Fruit fly (Drosophila melanogaster) whole organism, embryonic: ENCODE data around the gene Rtnl2.

Experiments used
- Atf3 ChIP-seq: fragments of 200-800 bp; sonication (Bioruptor generic); optimal IDR thresholded peaks from 3 replicates; lab custom pipeline; 2016; ENCODE audit warnings: missing biosample characterization, missing genetic modification characterization
- B-H1 ChIP-seq: fragments of 200-800 bp; sonication (Bioruptor generic); IDR thresholded peaks from 3 replicates; pipeline ENCODE4 v1.3.6; 2022; ENCODE audit warnings: missing biosample characterization, missing genetic modification characterization
- BtbVII ChIP-seq: fragments of 200-800 bp; sonication (Bioruptor generic); optimal IDR thresholded peaks from 3 replicates; lab custom pipeline; 2017; ENCODE audit warnings: missing biosample characterization, mild to moderate bottlenecking, missing genetic modification characterization
- CG10267 ChIP-seq: fragments of 200-800 bp; sonication (Bioruptor generic); optimal IDR thresholded peaks from 2 replicates; lab custom pipeline; 2018; ENCODE audit warnings: missing biosample characterization, mild to moderate bottlenecking, missing genetic modification characterization, moderate library complexity
- CG11247 ChIP-seq: fragments of 200-800 bp; sonication (Bioruptor generic); IDR thresholded peaks from 2 replicates; pipeline ENCODE4 v1.3.6; 2022; ENCODE audit warnings: missing biosample characterization, missing genetic modification characterization
- CG11504 ChIP-seq: fragments of 200-800 bp; sonication (Bioruptor generic); optimal IDR thresholded peaks from 3 replicates; lab custom pipeline; 2019; ENCODE audit warnings: missing biosample characterization, mild to moderate bottlenecking, missing genetic modification characterization, moderate library complexity
- CG12104 ChIP-seq: fragments of 200-800 bp; sonication (Bioruptor generic); optimal IDR thresholded peaks from 3 replicates; lab custom pipeline; 2016; ENCODE audit warnings: missing biosample characterization, missing genetic modification characterization
- CG13296 ChIP-seq: fragments of 200-800 bp; sonication (Bioruptor generic); optimal IDR thresholded peaks from 3 replicates; lab custom pipeline; 2018; ENCODE audit warnings: missing biosample characterization, mild to moderate bottlenecking, missing genetic modification characterization
- CG1529 ChIP-seq: fragments of 200-800 bp; sonication (Bioruptor generic); optimal IDR thresholded peaks from 3 replicates; lab custom pipeline; 2018; ENCODE audit warnings: missing biosample characterization, missing genetic modification characterization
- CG15696 ChIP-seq: fragments of 200-800 bp; sonication (Bioruptor generic); optimal IDR thresholded peaks from 2 replicates; lab custom pipeline; 2019; ENCODE audit warnings: missing biosample characterization, mild to moderate bottlenecking, missing genetic modification characterization, moderate library complexity
- CG17328 ChIP-seq: fragments of 200-800 bp; sonication (Bioruptor generic); IDR thresholded peaks from 2 replicates; pipeline ENCODE4 v1.3.6; 2022; ENCODE audit warnings: missing biosample characterization, missing genetic modification characterization
- CG17361 ChIP-seq: fragments of 200-800 bp; sonication (Bioruptor generic); IDR thresholded peaks from 3 replicates; pipeline ENCODE4 v1.3.6; 2022; ENCODE audit warnings: missing biosample characterization, missing genetic modification characterization
- CG6854 ChIP-seq: fragments of 200-800 bp; sonication (Bioruptor generic); optimal IDR thresholded peaks from 3 replicates; lab custom pipeline; 2017; ENCODE audit warnings: missing biosample characterization, mild to moderate bottlenecking, missing genetic modification characterization
- CG7271 ChIP-seq: fragments of 200-800 bp; sonication (Bioruptor generic); optimal IDR thresholded peaks from 2 replicates; lab custom pipeline; 2018; ENCODE audit warnings: missing biosample characterization, mild to moderate bottlenecking, missing genetic modification characterization, moderate library complexity
- CG7556 ChIP-seq: fragments of 200-800 bp; sonication (Bioruptor generic); optimal IDR thresholded peaks from 2 replicates; lab custom pipeline; 2017; ENCODE audit warnings: missing biosample characterization, mild to moderate bottlenecking, missing genetic modification characterization
- CG8281 ChIP-seq: fragments of 200-800 bp; sonication (Bioruptor generic); optimal IDR thresholded peaks from 2 replicates; lab custom pipeline; 2018; ENCODE audit warnings: missing biosample characterization, mild to moderate bottlenecking, missing genetic modification characterization, moderate library complexity
- CG8359 ChIP-seq: fragments of 200-800 bp; sonication (Bioruptor generic); optimal IDR thresholded peaks from 2 replicates; lab custom pipeline; 2017; ENCODE audit warnings: missing biosample characterization, mild to moderate bottlenecking, missing genetic modification characterization, borderline replicate concordance
- CG8388 ChIP-seq: fragments of 200-800 bp; sonication (Bioruptor generic); optimal IDR thresholded peaks from 2 replicates; lab custom pipeline; 2019; ENCODE audit warnings: missing biosample characterization, mild to moderate bottlenecking, missing genetic modification characterization, moderate library complexity
- CG8924 ChIP-seq: fragments of 200-800 bp; optimal IDR thresholded peaks from 3 replicates; lab custom pipeline; 2019; ENCODE audit warnings: missing biosample characterization, mild to moderate bottlenecking, missing genetic modification characterization, moderate library complexity
- CrebB ChIP-seq: fragments of 200-800 bp; sonication (Bioruptor generic); optimal IDR thresholded peaks from 3 replicates; lab custom pipeline; 2018; ENCODE audit warnings: missing biosample characterization, mild to moderate bottlenecking, missing genetic modification characterization
- D19B ChIP-seq: fragments of 200-800 bp; sonication (Bioruptor generic); optimal IDR thresholded peaks from 2 replicates; lab custom pipeline; 2017; ENCODE audit warnings: missing biosample characterization, mild to moderate bottlenecking, missing genetic modification characterization
- Dip3 ChIP-seq: fragments of 200-800 bp; sonication (Bioruptor generic); optimal IDR thresholded peaks from 3 replicates; lab custom pipeline; 2016; ENCODE audit warnings: missing biosample characterization, missing genetic modification characterization
- Eip74EF ChIP-seq, 2 experiments: fragments of 200-800 bp in 1 of 2; fragments of >200 bp in 1 of 2; sonication (Bioruptor generic) in 1 of 2; optimal IDR thresholded peaks; 2 replicates each; lab custom pipeline; 2017 to 2019; ENCODE audit warnings: missing biosample characterization in 2 of 2, missing genetic modification characterization in 2 of 2, mild to moderate bottlenecking in 1 of 2, moderate library complexity in 1 of 2
- Fer1 ChIP-seq: fragments of 200-800 bp; sonication (Bioruptor generic); optimal IDR thresholded peaks from 2 replicates; lab custom pipeline; 2017; ENCODE audit warnings: missing biosample characterization, mild to moderate bottlenecking, missing genetic modification characterization
- Hsf ChIP-seq: fragments of 200-800 bp; sonication (Bioruptor generic); optimal IDR thresholded peaks from 3 replicates; lab custom pipeline; 2016; ENCODE audit warnings: missing biosample characterization, missing genetic modification characterization
- Jarid2 ChIP-seq: fragments of 200-800 bp; sonication (Bioruptor generic); optimal IDR thresholded peaks from 3 replicates; lab custom pipeline; 2017; ENCODE audit warnings: mild to moderate bottlenecking, missing biosample characterization, missing genetic modification reagents, missing genetic modification characterization
- Lpt ChIP-seq: fragments of >200 bp; optimal IDR thresholded peaks from 2 replicates; lab custom pipeline; 2018; ENCODE audit warnings: missing biosample characterization, missing genetic modification characterization
- NFAT ChIP-seq: fragments of 200-800 bp; sonication (Bioruptor generic); IDR thresholded peaks from 2 replicates; pipeline ENCODE4 v1.3.6; 2022; ENCODE audit warnings: missing biosample characterization, missing genetic modification characterization
- Poxn ChIP-seq: fragments of 200-800 bp; sonication (Bioruptor generic); IDR thresholded peaks from 2 replicates; pipeline ENCODE4 v1.3.6; 2022; ENCODE audit warnings: missing biosample characterization, missing genetic modification characterization
- Rfx ChIP-seq: fragments of 200-800 bp; sonication (Bioruptor generic); IDR thresholded peaks from 2 replicates; pipeline ENCODE4 v1.3.6; 2022; ENCODE audit warnings: missing biosample characterization, missing genetic modification characterization
- Rx ChIP-seq: fragments of 200-800 bp; sonication (Bioruptor generic); IDR thresholded peaks from 2 replicates; pipeline ENCODE4 v1.3.6; 2022; ENCODE audit warnings: missing biosample characterization, missing genetic modification characterization
- Stat92E ChIP-seq, 3 experiments: fragments of >200 bp in 2 of 3; fragments of 200-800 bp in 1 of 3; sonication (Bioruptor generic) in 1 of 3; optimal IDR thresholded peaks; 2 replicates each; lab custom pipeline; 2017 to 2019; ENCODE audit warnings: missing biosample characterization in 3 of 3, missing genetic modification characterization in 3 of 3, mild to moderate bottlenecking in 1 of 3, moderate library complexity in 1 of 3
- Tbp ChIP-seq: fragments of >200 bp; optimal IDR thresholded peaks from 2 replicates; lab custom pipeline; 2018; ENCODE audit warnings: missing biosample characterization, missing genetic modification characterization
- abd-A ChIP-seq: fragments of 200-800 bp; sonication (Bioruptor generic); optimal IDR thresholded peaks from 3 replicates; lab custom pipeline; 2019; ENCODE audit warnings: missing biosample characterization, mild to moderate bottlenecking, missing genetic modification characterization, moderate library complexity
- bab2 ChIP-seq: fragments of 200-800 bp; sonication (Bioruptor generic); optimal IDR thresholded peaks from 2 replicates; lab custom pipeline; 2016; ENCODE audit warnings: missing biosample characterization, missing genetic modification characterization
- chn ChIP-seq: fragments of 200-800 bp; sonication (Bioruptor generic); optimal IDR thresholded peaks from 2 replicates; lab custom pipeline; 2016; ENCODE audit warnings: missing biosample characterization, missing genetic modification characterization
- dm ChIP-seq: fragments of 200-800 bp; sonication (Bioruptor generic); optimal IDR thresholded peaks from 3 replicates; lab custom pipeline; 2016; ENCODE audit warnings: missing biosample characterization, missing genetic modification characterization
- hkb ChIP-seq, 2 experiments: fragments of 200-800 bp in 1 of 2; fragments of >200 bp in 1 of 2; sonication (Bioruptor generic) in 1 of 2; IDR thresholded peaks in 1 of 2; optimal IDR thresholded peaks in 1 of 2; 2 replicates each; pipeline versions ENCODE4 v1.3.6 to Lab custom; 2017 to 2022; ENCODE audit warnings: missing biosample characterization in 1 of 2, missing genetic modification characterization in 1 of 2
- jigr1 ChIP-seq: fragments of 200-800 bp; sonication (Bioruptor generic); IDR thresholded peaks from 3 replicates; pipeline ENCODE4 v1.3.6; 2022; ENCODE audit warnings: missing biosample characterization, missing genetic modification characterization
- ken ChIP-seq: fragments of 200-800 bp; sonication (Bioruptor generic); IDR thresholded peaks from 3 replicates; pipeline ENCODE4 v1.3.6; 2022; ENCODE audit warnings: missing biosample characterization, missing genetic modification characterization
- nerfin-1 ChIP-seq: fragments of 200-800 bp; sonication (Bioruptor generic); optimal IDR thresholded peaks from 3 replicates; lab custom pipeline; 2019; ENCODE audit warnings: missing biosample characterization, mild to moderate bottlenecking, missing genetic modification characterization, moderate library complexity
- pum ChIP-seq: fragments of 200-800 bp; sonication (Bioruptor generic); optimal IDR thresholded peaks from 2 replicates; lab custom pipeline; 2016; ENCODE audit warnings: missing biosample characterization, missing genetic modification characterization
- repo ChIP-seq: fragments of 200-800 bp; sonication (Bioruptor generic); optimal IDR thresholded peaks from 2 replicates; lab custom pipeline; 2016; ENCODE audit warnings: missing biosample characterization, missing genetic modification characterization
- ro ChIP-seq: fragments of 200-800 bp; sonication (Bioruptor generic); IDR thresholded peaks from 2 replicates; pipeline ENCODE4 v1.3.6; 2022; ENCODE audit warnings: missing biosample characterization, missing genetic modification characterization
- sc ChIP-seq, 3 experiments: fragments of >200 bp in 2 of 3; fragments of 200-800 bp in 1 of 3; sonication (Bioruptor generic) in 1 of 3; optimal IDR thresholded peaks; 2 replicates in 2 of 3; 3 replicates in 1 of 3; lab custom pipeline; 2017; ENCODE audit warnings: mild to moderate bottlenecking in 1 of 3, missing biosample characterization in 1 of 3, missing genetic modification characterization in 1 of 3, missing genetic modification reagents in 1 of 3
- toy ChIP-seq: fragments of 200-800 bp; sonication (Bioruptor generic); IDR thresholded peaks from 2 replicates; pipeline ENCODE4 v1.3.6; 2022; ENCODE audit warnings: missing biosample characterization, missing genetic modification characterization
- unpg ChIP-seq: fragments of 200-800 bp; sonication (Bioruptor generic); optimal IDR thresholded peaks from 3 replicates; lab custom pipeline; 2018; ENCODE audit warnings: missing biosample characterization, mild to moderate bottlenecking, missing genetic modification characterization, moderate library complexity
- vfl ChIP-seq: fragments of 200-800 bp; sonication (Bioruptor generic); optimal IDR thresholded peaks from 2 replicates; lab custom pipeline; 2016; ENCODE audit warnings: missing biosample characterization, missing genetic modification characterization
- zf30C ChIP-seq: fragments of 200-800 bp; sonication (Bioruptor generic); optimal IDR thresholded peaks from 3 replicates; lab custom pipeline; 2018; ENCODE audit warnings: missing biosample characterization, mild to moderate bottlenecking, missing genetic modification characterization
- zfh1 ChIP-seq: fragments of 200-800 bp; sonication (Bioruptor generic); IDR thresholded peaks from 3 replicates; pipeline ENCODE4 v1.3.6; 2022; ENCODE audit warnings: missing biosample characterization, missing genetic modification characterization

The Rtnl2 gene

dm6 chr3R:7492099-7492498 is 37.9 kb downstream of the Rtnl2 start (continued):
- TF ChIP-seq dm (GFP tag; lab: Kevin White, UChicago), result no peak
- TF ChIP-seq nerfin-1, result no peak
- TF ChIP-seq NFAT (GFP tag; lab: Robert Waterston, UW), result peak; percentile 53; the same call in 1 of the 2 replicates
- TF ChIP-seq sc (optimal IDR thresholded peaks at IDR 0.05; lab: Kevin White, UChicago), result no peak
- no peak for TF ChIP-seq sc (GFP tag; optimal IDR thresholded peaks at IDR 0.05; lab: Kevin White, UChicago)
- no peak for TF ChIP-seq Stat92E (GFP tag; optimal IDR thresholded peaks at IDR 0.05; lab: Kevin White, UChicago)
- TF ChIP-seq Rx (GFP tag; lab: Robert Waterston, UW), result no peak
- no peak for TF ChIP-seq CG13296 (GFP tag; lab: Kevin White, UChicago)
- TF ChIP-seq CG8924 (tag; lab: Kevin White, UChicago), result no peak
- no peak for TF ChIP-seq ken (GFP tag; lab: Robert Waterston, UW)
- no peak for TF ChIP-seq zf30C (GFP tag; lab: Kevin White, UChicago)
- peak; percentile 45 for TF ChIP-seq CG11504 (tag; lab: Kevin White, UChicago)
- no peak for TF ChIP-seq Hsf
- TF ChIP-seq CG17361, result peak; percentile 33; the same call in 2 of the 3 replicates
- no peak for TF ChIP-seq Poxn (GFP tag; lab: Robert Waterston, UW)
- TF ChIP-seq CG10267 (tag; lab: Kevin White, UChicago), result no peak
- peak; percentile 22 for TF ChIP-seq pum (GFP tag; lab: Kevin White, UChicago)
- TF ChIP-seq CrebB (tag; lab: Kevin White, UChicago), result no peak
- peak; percentile 23 for TF ChIP-seq unpg (GFP tag; lab: Kevin White, UChicago)
- no peak for TF ChIP-seq Fer1 (GFP tag; lab: Kevin White, UChicago)
- TF ChIP-seq vfl (GFP tag; lab: Kevin White, UChicago), result no peak
- TF ChIP-seq Lpt, result no peak
- TF ChIP-seq toy (GFP tag; lab: Robert Waterston, UW), result 0 out of 2 replicates have a peak, but pooled peaks have one; percentile 15
- no peak for TF ChIP-seq CG1529
- no peak for TF ChIP-seq CG6854 (GFP tag; lab: Kevin White, UChicago)
- no peak for TF ChIP-seq Eip74EF (GFP tag; optimal IDR thresholded peaks at IDR 0.05; lab: Kevin White, UChicago)
- TF ChIP-seq Tbp (GFP tag; lab: Kevin White, UChicago), result no peak
- TF ChIP-seq CG7556, result peak; percentile 12
- no peak for TF ChIP-seq BtbVII (GFP tag; lab: Kevin White, UChicago)
- no peak for TF ChIP-seq chn (GFP tag; lab: Kevin White, UChicago)
- TF ChIP-seq bab2 (GFP tag; lab: Kevin White, UChicago), result no peak
- TF ChIP-seq CG8281 (tag; lab: Kevin White, UChicago), result no peak
- no peak for TF ChIP-seq CG17328 (GFP tag; lab: Robert Waterston, UW)
- TF ChIP-seq B-H1 (GFP tag; lab: Robert Waterston, UW), result no peak
- TF ChIP-seq ro, result no peak
- TF ChIP-seq zfh1, result no peak
- no peak for TF ChIP-seq abd-A (tag; lab: Kevin White, UChicago)
- TF ChIP-seq jigr1 (GFP tag; lab: Robert Waterston, UW), result no peak
- no peak for TF ChIP-seq CG7271 (tag; lab: Kevin White, UChicago)
- no peak for TF ChIP-seq CG11247 (GFP tag; lab: Robert Waterston, UW)
- TF ChIP-seq Atf3 (GFP tag; lab: Kevin White, UChicago), result no peak
- TF ChIP-seq CG15696 (tag; lab: Kevin White, UChicago), result no peak
- TF ChIP-seq Rfx, result peak; percentile 46
- TF ChIP-seq hkb (optimal IDR thresholded peaks at IDR 0.05; lab: Kevin White, UChicago), result no peak
- no peak for TF ChIP-seq hkb (GFP tag; IDR thresholded peaks at IDR 0.05; lab: Robert Waterston, UW)
- no peak for TF ChIP-seq CG12104 (GFP tag; lab: Kevin White, UChicago)
- no peak for TF ChIP-seq CG8388 (GFP tag; lab: Kevin White, UChicago)
- TF ChIP-seq repo (GFP tag; lab: Kevin White, UChicago), result no peak
- TF ChIP-seq Jarid2, result no peak
- peak; percentile 98 for TF ChIP-seq D19B (GFP tag; lab: Kevin White, UChicago)
- no peak for TF ChIP-seq CG8359 (GFP tag; lab: Kevin White, UChicago)
- TF ChIP-seq Dip3, result peak; percentile 14
